Fruit fly (Drosophila melanogaster) whole organism, wandering third instar larva: ENCODE measurements around the gene Ssu72.

Experiments used
- Abd-B ChIP-seq: fragments of >200 bp; optimal IDR thresholded peaks from 2 replicates; lab custom pipeline; 2017; ENCODE audit warnings: missing biosample characterization, missing genetic modification characterization
- CG32264 ChIP-seq: fragments of 200-800 bp; sonication (Bioruptor generic); optimal IDR thresholded peaks from 2 replicates; lab custom pipeline; 2016; ENCODE audit warnings: missing biosample characterization, missing genetic modification characterization
- CG9705 ChIP-seq: fragments of 200-800 bp; sonication (Bioruptor generic); optimal IDR thresholded peaks from 2 replicates; lab custom pipeline; 2018; ENCODE audit warnings: missing biosample characterization, mild to moderate bottlenecking, missing genetic modification characterization
- CrebA ChIP-seq: fragments of 200-800 bp; sonication (Bioruptor generic); optimal IDR thresholded peaks from 2 replicates; lab custom pipeline; 2016; ENCODE audit warnings: missing biosample characterization, mild to moderate bottlenecking, missing genetic modification characterization, borderline replicate concordance
- Dfd ChIP-seq: fragments of >200 bp; optimal IDR thresholded peaks from 2 replicates; lab custom pipeline; 2017; ENCODE audit warnings: missing biosample characterization, missing genetic modification characterization
- Dif ChIP-seq: fragments of 200-275, 200-300 bp; sonication (Bioruptor generic); optimal IDR thresholded peaks from 2 replicates; lab custom pipeline; 2018; ENCODE audit warnings: missing biosample characterization, missing genetic modification characterization; ENCODE audit not compliant: partially characterized antibody
- GATAd ChIP-seq: sonication (Bioruptor generic); optimal IDR thresholded peaks from 2 replicates; lab custom pipeline; 2016; ENCODE audit warnings: missing biosample characterization, missing genetic modification characterization
- HLH106 ChIP-seq: fragments of 200-800 bp; optimal IDR thresholded peaks from 3 replicates; lab custom pipeline; 2019; ENCODE audit warnings: missing biosample characterization, mild to moderate bottlenecking, missing genetic modification characterization, moderate library complexity
- Hnf4 ChIP-seq: fragments of 200-800 bp; sonication (Bioruptor generic); optimal IDR thresholded peaks from 2 replicates; lab custom pipeline; 2016; ENCODE audit warnings: missing biosample characterization, mild to moderate bottlenecking, missing genetic modification characterization
- Hr78 ChIP-seq: fragments of >200 bp; optimal IDR thresholded peaks from 2 replicates; lab custom pipeline; 2017; ENCODE audit warnings: missing biosample characterization, missing genetic modification characterization
- Hr83 ChIP-seq: fragments of 200-300 bp; sonication (Bioruptor generic); optimal IDR thresholded peaks from 2 replicates; lab custom pipeline; 2016; ENCODE audit warnings: missing biosample characterization, mild to moderate bottlenecking, missing genetic modification characterization, moderate library complexity; ENCODE audit not compliant: poor library complexity, severe bottlenecking
- Jra ChIP-seq: sonication (Bioruptor generic); optimal IDR thresholded peaks from 2 replicates; lab custom pipeline; 2016; ENCODE audit warnings: missing biosample characterization, missing genetic modification characterization
- Mio ChIP-seq: sonication (Bioruptor generic); optimal IDR thresholded peaks from 2 replicates; lab custom pipeline; 2016; ENCODE audit warnings: missing biosample characterization, missing genetic modification characterization
- Myc ChIP-seq: fragments of >200 bp; optimal IDR thresholded peaks from 2 replicates; lab custom pipeline; 2017
- OdsH ChIP-seq: fragments of 200-800 bp; sonication (Bioruptor generic); optimal IDR thresholded peaks from 2 replicates; lab custom pipeline; 2016; ENCODE audit warnings: missing biosample characterization, mild to moderate bottlenecking, missing genetic modification characterization
- Rel ChIP-seq, 2 experiments: fragments of 200-800 bp; sonication (Bioruptor generic) in 1 of 2; optimal IDR thresholded peaks; 2 replicates in 1 of 2; 3 replicates in 1 of 2; lab custom pipeline; 2016 to 2019; ENCODE audit warnings: mild to moderate bottlenecking in 2 of 2, missing biosample characterization in 2 of 2, missing genetic modification characterization in 2 of 2, moderate library complexity in 1 of 2
- Sp1 ChIP-seq: fragments of 200-800 bp; sonication (Bioruptor generic); optimal IDR thresholded peaks from 3 replicates; lab custom pipeline; 2019; ENCODE audit warnings: missing biosample characterization, mild to moderate bottlenecking, missing genetic modification characterization, moderate library complexity
- br ChIP-seq: fragments of 200-800 bp; sonication (Bioruptor generic); optimal IDR thresholded peaks from 2 replicates; lab custom pipeline; 2016; ENCODE audit warnings: missing biosample characterization, missing genetic modification characterization
- brk ChIP-seq: fragments of 200-800 bp; sonication (Bioruptor generic); optimal IDR thresholded peaks from 2 replicates; lab custom pipeline; 2016; ENCODE audit warnings: missing biosample characterization, mild to moderate bottlenecking, missing genetic modification characterization
- dl ChIP-seq, 2 experiments: fragments of 175-275, 200-275 bp in 1 of 2; fragments of 200-275 bp in 1 of 2; sonication (Bioruptor generic); optimal IDR thresholded peaks; lab custom pipeline; 2018; ENCODE audit warnings: mild to moderate bottlenecking in 2 of 2, missing biosample characterization in 2 of 2, missing genetic modification characterization in 2 of 2, moderate library complexity in 2 of 2; ENCODE audit not compliant: partially characterized antibody in 2 of 2, insufficient read depth in 1 of 2
- dmrt93B ChIP-seq: fragments of 200-800 bp; sonication (Bioruptor generic); optimal IDR thresholded peaks from 2 replicates; lab custom pipeline; 2018; ENCODE audit warnings: missing biosample characterization, mild to moderate bottlenecking, missing genetic modification characterization
- dsf ChIP-seq: sonication (Bioruptor generic); optimal IDR thresholded peaks from 2 replicates; lab custom pipeline; 2016; ENCODE audit warnings: missing biosample characterization, missing genetic modification characterization, borderline replicate concordance
- ey ChIP-seq: fragments of 200-800 bp; sonication (Bioruptor generic); optimal IDR thresholded peaks from 2 replicates; lab custom pipeline; 2016; ENCODE audit warnings: missing biosample characterization, missing genetic modification characterization
- foxo ChIP-seq, 2 experiments: fragments of 200-800 bp; sonication (Bioruptor generic); optimal IDR thresholded peaks; 2 replicates in 1 of 2; 3 replicates in 1 of 2; lab custom pipeline; 2016 to 2017; ENCODE audit warnings: missing biosample characterization in 2 of 2, missing genetic modification characterization in 2 of 2
- fru ChIP-seq: fragments of 200-800 bp; sonication (Bioruptor generic); optimal IDR thresholded peaks from 3 replicates; lab custom pipeline; 2016; ENCODE audit warnings: missing biosample characterization, mild to moderate bottlenecking, missing genetic modification characterization
- h ChIP-seq: fragments of 200-800 bp; sonication (Bioruptor generic); optimal IDR thresholded peaks from 3 replicates; lab custom pipeline; 2016; ENCODE audit warnings: missing biosample characterization, mild to moderate bottlenecking, missing genetic modification characterization
- jim ChIP-seq: fragments of 175-275, 200-325 bp; sonication (Bioruptor generic); optimal IDR thresholded peaks from 2 replicates; lab custom pipeline; 2016; ENCODE audit warnings: missing biosample characterization, mild to moderate bottlenecking, missing genetic modification characterization
- lola ChIP-seq: fragments of >200 bp; optimal IDR thresholded peaks from 2 replicates; lab custom pipeline; 2017; ENCODE audit warnings: missing biosample characterization, missing genetic modification characterization
- pan ChIP-seq: fragments of >200 bp; optimal IDR thresholded peaks from 2 replicates; lab custom pipeline; 2017
- psq ChIP-seq: fragments of 200-800 bp; sonication (Bioruptor generic); optimal IDR thresholded peaks from 3 replicates; lab custom pipeline; 2017; ENCODE audit warnings: missing biosample characterization, mild to moderate bottlenecking, missing genetic modification characterization, moderate library complexity
- rgr ChIP-seq: fragments of 200-800 bp; sonication (Bioruptor generic); optimal IDR thresholded peaks from 3 replicates; lab custom pipeline; 2016; ENCODE audit warnings: missing biosample characterization, mild to moderate bottlenecking, missing genetic modification characterization
- sage ChIP-seq: fragments of 200-800 bp; sonication (Bioruptor generic); optimal IDR thresholded peaks from 2 replicates; lab custom pipeline; 2016; ENCODE audit warnings: missing biosample characterization, mild to moderate bottlenecking, missing genetic modification characterization
- sv ChIP-seq: fragments of 200-800 bp; sonication (Bioruptor generic); optimal IDR thresholded peaks from 3 replicates; lab custom pipeline; 2016; ENCODE audit warnings: missing biosample characterization, missing genetic modification characterization
- tai ChIP-seq: sonication (Bioruptor generic); optimal IDR thresholded peaks from 2 replicates; lab custom pipeline; 2016; ENCODE audit warnings: missing biosample characterization, missing genetic modification characterization
- usp ChIP-seq: fragments of >200 bp; optimal IDR thresholded peaks from 2 replicates; lab custom pipeline; 2017; ENCODE audit warnings: missing biosample characterization, missing genetic modification characterization
- woc ChIP-seq: sonication (Bioruptor generic); optimal IDR thresholded peaks from 2 replicates; lab custom pipeline; 2016; ENCODE audit warnings: missing biosample characterization, mild to moderate bottlenecking, missing genetic modification characterization

Gene Ssu72

DNA sequence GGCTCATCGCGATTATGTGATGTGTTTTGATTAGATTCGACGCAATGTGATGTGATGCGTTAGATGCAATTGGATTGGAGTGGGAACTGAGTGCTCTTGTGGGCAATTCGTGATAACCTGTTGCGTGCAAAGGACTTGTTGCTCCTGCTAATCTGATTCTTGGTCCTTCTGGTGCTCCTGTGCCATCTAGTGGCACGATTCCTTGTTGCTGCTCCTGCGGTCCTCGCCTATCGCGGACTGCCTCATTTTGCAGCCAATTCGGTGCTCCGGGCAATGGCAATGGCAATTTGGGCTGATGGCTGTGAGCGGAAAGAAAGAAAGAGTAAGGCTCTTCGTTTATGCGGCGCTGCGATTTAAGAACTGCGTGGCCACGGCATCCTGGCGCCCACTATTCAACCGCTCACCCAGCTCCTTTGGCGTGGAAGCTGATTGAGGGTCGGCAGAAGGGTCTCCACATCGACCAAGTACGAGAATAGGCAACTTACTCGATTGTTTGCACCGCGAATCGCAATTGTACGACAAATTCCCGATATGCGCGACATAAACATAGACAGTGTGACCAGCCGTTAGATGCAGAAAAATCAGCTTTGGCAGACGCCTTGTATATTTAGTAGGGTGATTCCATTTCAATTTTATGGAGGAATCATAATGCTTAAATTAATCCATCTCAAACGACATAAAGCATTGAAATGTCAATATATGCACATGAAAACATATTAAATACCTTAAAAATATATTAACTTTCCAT lies 28.8 kb downstream of the Ssu72 start, which contains the start of gene Mer (continued):
- TF ChIP-seq CrebA (GFP tag; lab: Kevin White, UChicago), result no peak
- TF ChIP-seq Dif (GFP tag; lab: Kevin White, UChicago), result no peak
- TF ChIP-seq Rel (GFP tag; optimal IDR thresholded peaks at IDR 0.05; lab: Kevin White, UChicago), result no peak
- TF ChIP-seq Rel (tag; optimal IDR thresholded peaks at IDR 0.05; lab: Kevin White, UChicago), result peak; percentile 72
- peak; percentile 9 for TF ChIP-seq Jra (GFP tag; lab: Kevin White, UChicago)
- TF ChIP-seq, all 38 proteins: peak for 18

DNA sequence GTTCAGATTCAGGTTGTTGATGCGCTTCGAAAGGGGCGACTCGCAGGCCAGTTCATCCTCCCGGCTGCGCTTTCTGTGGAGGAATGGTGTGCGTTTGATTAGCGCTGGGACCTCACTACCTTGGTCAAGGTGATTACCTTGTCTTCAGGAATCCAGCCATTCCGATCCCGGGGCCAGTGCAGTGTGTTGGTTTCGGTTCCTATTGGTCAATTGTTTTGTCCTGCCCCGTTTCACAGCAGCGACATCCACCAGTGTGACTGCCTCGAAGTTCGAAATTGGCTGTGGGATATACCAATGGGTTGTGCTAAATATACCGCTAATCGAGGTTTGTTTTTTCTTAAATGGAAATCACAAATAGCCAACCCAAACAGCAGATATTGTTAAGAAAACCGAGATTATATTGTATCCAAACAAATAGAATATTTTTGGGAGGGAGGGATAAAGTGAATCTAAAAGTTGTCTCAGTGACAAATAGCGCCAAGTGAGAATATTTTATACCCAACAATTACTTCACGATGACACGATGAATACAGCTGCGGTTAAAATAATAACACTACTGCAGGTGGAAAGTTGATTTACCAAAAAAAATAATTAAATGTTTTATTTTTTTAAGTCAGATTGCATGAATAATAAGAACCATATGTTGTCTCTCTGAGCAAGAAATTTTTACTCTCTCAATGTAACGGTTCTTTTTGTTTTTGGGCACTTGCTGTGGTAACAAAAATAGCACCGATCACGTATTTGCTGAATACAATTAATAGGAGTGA lies 30.6 kb downstream of the Ssu72 start, which contains the start of gene CG14229:
CG14229 (minus strand) TSS at position 459 of the 767 bp plus-strand sequence.
- TF ChIP-seq HLH106 (tag; lab: Kevin White, UChicago), result no peak
- peak; percentile 8 for TF ChIP-seq fru (GFP tag; lab: Kevin White, UChicago)
- TF ChIP-seq h (GFP tag; lab: Kevin White, UChicago), result peak; percentile 30
- no peak for TF ChIP-seq CrebA (GFP tag; lab: Kevin White, UChicago)
- TF ChIP-seq woc (GFP tag; lab: Kevin White, UChicago), result peak; percentile 20
- no peak for TF ChIP-seq pan (lab: Kevin White, UChicago)
- no peak for TF ChIP-seq Rel (GFP tag; optimal IDR thresholded peaks at IDR 0.05; lab: Kevin White, UChicago)
- TF ChIP-seq Rel (tag; optimal IDR thresholded peaks at IDR 0.05; lab: Kevin White, UChicago), result peak; percentile 36
- TF ChIP-seq dl (GFP tag; optimal IDR thresholded peaks at IDR 0.05; lab: Kevin White, UChicago; ENCODE audit: insufficient read depth in 1 of 2, partially characterized antibody in 2 of 2), result no peak
- no peak for TF ChIP-seq usp (GFP tag; lab: Kevin White, UChicago)
- peak in 1 of 2 experiments; percentile 28 for TF ChIP-seq foxo (GFP tag; optimal IDR thresholded peaks at IDR 0.05; lab: Kevin White, UChicago)
- TF ChIP-seq Hnf4, result peak; percentile 41
- no peak for TF ChIP-seq Abd-B
- TF ChIP-seq ey (GFP tag; lab: Kevin White, UChicago), result peak; percentile 8

dm6 chrX:19696845-19697244 lies 32.5 kb downstream of the Ssu72 start, which contains the start of gene Cdc42:
TSS of gene Cdc42 (plus strand) at chrX:19697091.
- TF ChIP-seq Hr83 (GFP tag; lab: Kevin White, UChicago) (peak; percentile 12), HLH106 (tag; lab: Kevin White, UChicago) (no peak)

- TF ChIP-seq Hnf4 (no peak), foxo (GFP tag; optimal IDR thresholded peaks at IDR 0.05; lab: Kevin White, UChicago) (peak in 1 of 2 experiments; percentile 7), CG9705 (GFP tag; lab: Kevin White, UChicago) (peak; percentile 48), rgr (GFP tag; lab: Kevin White, UChicago) (peak; percentile 30), Mio (GFP tag; lab: Kevin White, UChicago) (no peak), Hr83 (GFP tag; lab: Kevin White, UChicago) (peak; percentile 62), h (GFP tag; lab: Kevin White, UChicago) (peak; percentile 38), Hr78 (no peak), sage (GFP tag; lab: Kevin White, UChicago) (no peak), CrebA (GFP tag; lab: Kevin White, UChicago) (no peak), lola (GFP tag; lab: Kevin White, UChicago) (no peak), Rel (GFP tag; optimal IDR thresholded peaks at IDR 0.05; lab: Kevin White, UChicago) (no peak), Rel (tag; optimal IDR thresholded peaks at IDR 0.05; lab: Kevin White, UChicago) (peak; percentile 9), jim (no peak), brk (no peak), woc (GFP tag; lab: Kevin White, UChicago) (no peak), dl (GFP tag; optimal IDR thresholded peaks at IDR 0.05; lab: Kevin White, UChicago; ENCODE audit: insufficient read depth in 1 of 2, partially characterized antibody in 2 of 2) (no peak), pan (lab: Kevin White, UChicago) (no peak), psq (GFP tag; lab: Kevin White, UChicago) (peak; percentile 44), tai (GFP tag; lab: Kevin White, UChicago) (no peak), dsf (no peak), br (GFP tag; lab: Kevin White, UChicago) (no peak), CG32264 (GFP tag; lab: Kevin White, UChicago) (no peak), Sp1 (GFP tag; lab: Kevin White, UChicago) (peak; percentile 12), GATAd (GFP tag; lab: Kevin White, UChicago) (no peak), Abd-B (peak; percentile 50), OdsH (peak; percentile 19), Jra (GFP tag; lab: Kevin White, UChicago) (peak; percentile 41), sv (GFP tag; lab: Kevin White, UChicago) (no peak), dmrt93B (GFP tag; lab: Kevin White, UChicago) (no peak), Dif (GFP tag; lab: Kevin White, UChicago) (peak; percentile 16), Dfd (GFP tag; lab: Kevin White, UChicago) (no peak), fru (GFP tag; lab: Kevin White, UChicago) (no peak), HLH106 (tag; lab: Kevin White, UChicago) (peak; percentile 20), Myc (lab: Kevin White, UChicago) (no peak)
Observed at dm6 chrX:19697255-19697877, 33.0 kb downstream of the Ssu72 start.
